Worm (Caenorhabditis elegans): ENCODE results near the gene Y97E10AR.6.

The Y97E10AR.6 gene

DNA sequence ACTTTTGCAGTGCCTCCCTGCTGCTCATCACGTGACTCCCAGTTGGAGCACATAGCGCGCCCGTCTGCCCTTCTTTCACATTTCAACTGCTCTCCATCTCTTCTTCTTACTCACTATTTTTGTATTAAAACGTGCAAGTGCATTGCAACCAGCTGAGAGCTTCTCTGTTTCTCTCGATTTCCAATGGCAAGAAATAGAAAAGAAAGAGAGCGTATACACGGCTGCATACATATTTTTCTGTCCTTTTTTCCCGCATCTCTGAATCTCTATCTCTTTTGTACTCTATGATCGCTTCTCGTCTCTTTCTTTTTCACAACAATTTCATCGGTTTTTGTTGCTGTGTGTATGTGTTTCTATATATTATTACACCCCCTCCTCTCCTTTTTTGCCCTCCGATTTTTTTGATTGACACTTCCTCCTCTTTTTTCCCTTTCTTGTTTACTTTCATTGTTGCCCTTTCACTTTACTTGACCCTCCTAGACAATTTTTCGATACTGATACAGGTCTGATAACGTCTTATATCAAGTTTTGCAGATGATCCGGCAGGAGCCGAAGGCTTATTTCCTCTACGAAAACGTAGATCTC is 12.7 kb downstream of the Y97E10AR.6 start, which contains the start of gene Y97E10AR.1 (continued):
- TF ChIP-seq athp-1 (tag; optimal IDR thresholded peaks at IDR 0.05): no peak
- no peak for TF ChIP-seq mxl-1 (tag; optimal IDR thresholded peaks at IDR 0.05)
- TF ChIP-seq egl-18 (GFP tag; IDR thresholded peaks at IDR 0.05): no peak
- no peak for TF ChIP-seq aptf-3 (GFP tag; IDR thresholded peaks at IDR 0.05)
- no peak for TF ChIP-seq lsl-1 (GFP tag; optimal IDR thresholded peaks at IDR 0.05)
- peak; percentile 58 for TF ChIP-seq nhr-90 (tag; optimal IDR thresholded peaks at IDR 0.05)
- peak; percentile 35 for TF ChIP-seq tlf-1 (GFP tag; optimal IDR thresholded peaks at IDR 0.05)

- no peak for TF ChIP-seq snpc-1.3 (tag; optimal IDR thresholded peaks at IDR 0.05; ENCODE audit: insufficient read depth)
- TF ChIP-seq bed-1 (GFP tag; IDR thresholded peaks at IDR 0.05): no peak
- no peak for TF ChIP-seq ccch-3 (GFP tag; optimal IDR thresholded peaks at IDR 0.05)
- no peak for TF ChIP-seq repo-1 (tag; optimal IDR thresholded peaks at IDR 0.05)
- no peak for TF ChIP-seq F22D6.2 (tag; optimal IDR thresholded peaks at IDR 0.05)
- no peak for TF ChIP-seq ama-1 (optimal IDR thresholded peaks at IDR 0.05)
- no peak for TF ChIP-seq ama-1 (GFP tag; optimal IDR thresholded peaks at IDR 0.05)
Observed at ce11 chrV:7995878-7996277, 17.9 kb downstream of the Y97E10AR.6 start, which contains the start of gene Y97E10AR.2. Gene Y97E10AR.2 (plus strand): TSS chrV:7996178.

DNA sequence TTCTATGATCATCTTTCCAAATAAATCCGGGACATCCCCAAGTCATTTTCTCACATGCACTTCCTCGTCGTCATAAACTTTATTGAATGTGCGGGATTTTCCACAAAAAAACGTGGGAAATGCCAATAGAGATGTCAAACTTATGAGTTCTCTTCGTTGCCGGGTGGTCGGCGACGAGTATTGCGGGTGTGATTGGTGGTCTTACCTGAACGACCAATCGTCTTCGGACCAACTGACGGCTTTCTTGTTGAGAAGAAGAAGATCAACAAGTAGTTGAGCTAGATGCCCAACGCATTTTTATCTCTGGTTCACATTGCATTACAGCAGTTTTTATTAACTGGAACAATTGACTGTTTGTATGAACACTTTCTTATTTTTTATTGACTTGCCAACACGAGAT is 18.6 kb downstream of the Y97E10AR.6 start:
- TF ChIP-seq nfya-2 (GFP tag; IDR thresholded peaks at IDR 0.05) (no peak), egl-44 (GFP tag; IDR thresholded peaks at IDR 0.05) (no peak), ceh-27 (GFP tag; optimal IDR thresholded peaks at IDR 0.05) (no peak), ztf-28 (GFP tag; IDR thresholded peaks at IDR 0.05) (no peak)

ce11 chrV:7994570-7994969 is 19.2 kb downstream of the Y97E10AR.6 start, which contains the start of gene ceh-76:
Gene ceh-76 (minus strand): TSS chrV:7994670.
- TF ChIP-seq lsl-1 (GFP tag; optimal IDR thresholded peaks at IDR 0.05) (no peak), pbrm-1 (GFP tag; IDR thresholded peaks at IDR 0.05) (no peak), nfyb-1 (GFP tag; IDR thresholded peaks at IDR 0.05) (no peak), T26A5.8 (tag; optimal IDR thresholded peaks at IDR 0.05) (no peak), ztf-3 (GFP tag; optimal IDR thresholded peaks at IDR 0.05) (no peak), ztf-25 (GFP tag; IDR thresholded peaks at IDR 0.05) (no peak), unc-130 (GFP tag; optimal IDR thresholded peaks at IDR 0.05) (no peak), rcor-1 (GFP tag; IDR thresholded peaks at IDR 0.05) (no peak), F55B11.4 (tag; optimal IDR thresholded peaks at IDR 0.05; ENCODE audit: borderline replicate concordance, insufficient read depth) (no peak), madf-6 (GFP tag; IDR thresholded peaks at IDR 0.05) (no peak), tlf-1 (GFP tag; optimal IDR thresholded peaks at IDR 0.05) (no peak), ZK185.1 (tag; optimal IDR thresholded peaks at IDR 0.05; ENCODE audit: poor library complexity, severe bottlenecking) (no peak), cebp-1 (GFP tag; IDR thresholded peaks at IDR 0.05) (no peak), cebp-1 (tag; optimal IDR thresholded peaks at IDR 0.05) (no peak), unc-62 (GFP tag; optimal IDR thresholded peaks at IDR 0.05) (no peak), mxl-1 (tag; optimal IDR thresholded peaks at IDR 0.05) (no peak), rec-8 (tag; optimal IDR thresholded peaks at IDR 0.05) (no peak), xnd-1 (tag; optimal IDR thresholded peaks at IDR 0.05) (no peak), nhr-120 (GFP tag; IDR thresholded peaks at IDR 0.05) (no peak), dox-1 (GFP tag; IDR thresholded peaks at IDR 0.05) (no peak)

Data from whole organism, young adult.